Worm (Caenorhabditis elegans) whole organism, L1 larva: Measurements from ENCODE around the gene Y22D7AR.6.

Experiments
- C16A3.4 ChIP-seq: fragments of 150-350 bp; optimal IDR thresholded peaks from 2 replicates; lab custom pipeline; 2014; ENCODE audit warnings: missing biosample characterization, missing genetic modification characterization
- ceh-88 ChIP-seq: fragments of 200-800 bp; sonication (Bioruptor generic); IDR thresholded peaks from 2 replicates; pipeline ENCODE4 v1.3.6; 2022; ENCODE audit warnings: missing genetic modification characterization, missing compliant biosample characterization
- fos-1 ChIP-seq: fragments of 150-350 bp; optimal IDR thresholded peaks from 2 replicates; lab custom pipeline; 2014; ENCODE audit warnings: missing biosample characterization, missing genetic modification characterization
- hlh-17 ChIP-seq: fragments of 200-800 bp; sonication (Bioruptor generic); optimal IDR thresholded peaks from 2 replicates; lab custom pipeline; 2018; ENCODE audit warnings: missing genetic modification characterization, mild to moderate bottlenecking, missing compliant biosample characterization, moderate library complexity, borderline replicate concordance
- lir-3 ChIP-seq: sonication (generic microtip); optimal IDR thresholded peaks from 2 replicates; lab custom pipeline; 2016; ENCODE audit warnings: mild to moderate bottlenecking, missing genetic modification characterization, moderate library complexity, missing compliant biosample characterization; ENCODE audit not compliant: poor library complexity
- mef-2 ChIP-seq: fragments of 150-350 bp; optimal IDR thresholded peaks from 2 replicates; lab custom pipeline; 2014; ENCODE audit warnings: missing biosample characterization, missing genetic modification characterization
- nhr-11 ChIP-seq: fragments of 150-350 bp; optimal IDR thresholded peaks from 2 replicates; lab custom pipeline; 2014; ENCODE audit warnings: missing biosample characterization, missing genetic modification characterization
- nhr-20 ChIP-seq: sonication (generic microtip); optimal IDR thresholded peaks from 2 replicates; lab custom pipeline; 2016; ENCODE audit warnings: mild to moderate bottlenecking, missing genetic modification characterization, missing compliant biosample characterization
- nhr-71 ChIP-seq: sonication (generic microtip); optimal IDR thresholded peaks from 2 replicates; lab custom pipeline; 2016; ENCODE audit warnings: mild to moderate bottlenecking, missing genetic modification characterization, moderate library complexity, missing compliant biosample characterization
- skn-1 ChIP-seq: fragments of 150-350 bp; optimal IDR thresholded peaks from 2 replicates; lab custom pipeline; 2014; ENCODE audit warnings: missing biosample characterization, missing genetic modification characterization
- unc-130 ChIP-seq: fragments of 150-350 bp; optimal IDR thresholded peaks from 2 replicates; lab custom pipeline; 2017; ENCODE audit warnings: missing biosample characterization, missing genetic modification characterization, inconsistent platforms
- zag-1 ChIP-seq: fragments of 150-350 bp; optimal IDR thresholded peaks from 2 replicates; lab custom pipeline; 2014; ENCODE audit warnings: missing biosample characterization, missing genetic modification characterization

DNA sequence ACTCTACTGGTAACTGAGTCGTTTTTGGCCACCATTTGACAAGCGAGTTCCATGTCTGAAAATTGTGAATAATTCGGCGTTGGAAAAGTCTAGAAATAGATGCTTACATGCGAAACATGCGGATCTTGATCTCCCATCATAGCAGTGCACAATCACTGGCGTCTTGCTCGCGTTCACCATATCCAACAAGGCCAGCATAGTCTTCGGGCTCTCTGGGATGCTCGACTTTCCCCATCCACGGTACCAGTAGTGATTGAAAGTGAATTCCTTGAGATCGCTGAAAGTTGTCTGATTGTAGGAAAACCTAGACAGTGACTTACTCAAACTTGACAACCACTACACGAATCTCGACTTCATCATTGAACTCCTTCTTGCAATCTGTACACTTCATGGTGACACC, 41.3 kb upstream of the Y22D7AR.6 start:
- no peak for TF ChIP-seq lir-3 (tag; lab: Kevin White, UChicago)
- no peak for TF ChIP-seq nhr-11 (tag; lab: Kevin White, UChicago)
- TF ChIP-seq skn-1 (tag; lab: Kevin White, UChicago), result no peak
- TF ChIP-seq hlh-17 (GFP tag; lab: Kevin White, UChicago), result no peak
- no peak for TF ChIP-seq unc-130 (tag; lab: Kevin White, UChicago)
- TF ChIP-seq fos-1, result no peak
- TF ChIP-seq ceh-88 (GFP tag; lab: Robert Waterston, UW), result no peak
- no peak for TF ChIP-seq nhr-20 (tag; lab: Kevin White, UChicago)
- TF ChIP-seq zag-1 (tag; lab: Kevin White, UChicago), result no peak
- TF ChIP-seq C16A3.4 (tag; lab: Kevin White, UChicago), result no peak
- no peak for TF ChIP-seq mef-2 (tag; lab: Kevin White, UChicago)
- no peak for TF ChIP-seq nhr-71 (tag; lab: Kevin White, UChicago)
